Fruit fly (Drosophila melanogaster) S2 (cell line): ENCODE measurements around the gene fz.

Experiments
- CG8478 ChIP-seq: fragments of >200 bp; optimal IDR thresholded peaks from 2 replicates; lab custom pipeline; 2018
- CTCF ChIP-seq, 2 experiments: fragments of >200 bp; optimal IDR thresholded peaks; 2 replicates each; lab custom pipeline; 2018

fz gene

DNA sequence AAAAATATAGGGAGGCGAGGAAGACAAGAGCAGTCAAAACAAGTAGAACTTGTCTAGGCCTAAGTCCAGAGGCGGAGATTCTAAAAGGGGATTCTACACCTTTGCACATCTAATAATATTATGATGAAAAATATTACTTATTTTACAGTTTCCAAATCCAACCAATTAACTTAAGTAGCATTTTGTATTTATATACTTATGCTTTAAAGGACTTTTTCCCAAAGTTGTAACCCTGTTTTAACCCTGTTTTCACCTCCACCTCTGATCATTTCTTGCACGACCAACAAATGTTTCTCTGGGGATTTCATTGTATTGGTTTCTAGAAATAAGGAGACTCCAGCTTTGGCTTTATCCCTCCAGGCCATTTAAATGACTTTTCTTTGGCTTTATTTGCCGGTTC lies 61.7 kb downstream of the fz start:
- TF ChIP-seq CTCF (optimal IDR thresholded peaks at IDR 0.05; lab: Kevin White, UChicago) (no peak), CG8478 (lab: Kevin White, UChicago) (no peak)

dm6 chr3L:14338886-14339285 lies 64.7 kb downstream of the fz start:
- TF ChIP-seq CTCF (optimal IDR thresholded peaks at IDR 0.05; lab: Kevin White, UChicago) (no peak), CG8478 (lab: Kevin White, UChicago) (no peak)

dm6 chr3L:14343344-14343972 lies 69.3 kb downstream of the fz start:
- TF ChIP-seq CG8478 (lab: Kevin White, UChicago), result no peak
- TF ChIP-seq CTCF (optimal IDR thresholded peaks at IDR 0.05; lab: Kevin White, UChicago), result no peak

dm6 chr3L:14346546-14346945 lies 72.4 kb downstream of the fz start:
- TF ChIP-seq CG8478 (lab: Kevin White, UChicago) (no peak), CTCF (optimal IDR thresholded peaks at IDR 0.05; lab: Kevin White, UChicago) (no peak)

dm6 chr3L:14350218-14350617 lies 76.1 kb downstream of the fz start:
- no peak for TF ChIP-seq CTCF (optimal IDR thresholded peaks at IDR 0.05; lab: Kevin White, UChicago)
- TF ChIP-seq CG8478 (lab: Kevin White, UChicago), result no peak

DNA sequence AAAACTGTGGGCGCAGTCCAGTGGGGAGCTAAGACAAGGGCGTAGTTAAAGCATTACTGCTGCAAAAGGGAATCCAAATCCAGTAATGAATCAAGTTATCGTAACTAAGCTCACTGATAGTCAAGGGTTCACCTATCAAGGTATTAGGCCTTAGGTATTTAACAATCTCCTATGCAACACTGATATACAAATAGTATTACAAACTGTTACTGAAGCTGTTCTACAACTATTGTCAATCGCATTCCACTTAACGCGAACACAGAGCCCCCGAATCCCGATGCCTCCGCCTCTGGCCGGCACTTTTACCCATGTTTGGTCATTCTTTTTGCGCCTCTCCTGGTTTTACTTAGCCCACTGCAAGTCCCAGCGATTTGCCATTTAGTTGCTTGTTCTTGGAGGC lies 76.7 kb downstream of the fz start:
- TF ChIP-seq CG8478 (lab: Kevin White, UChicago), result no peak
- TF ChIP-seq CTCF (optimal IDR thresholded peaks at IDR 0.05; lab: Kevin White, UChicago), result no peak

DNA sequence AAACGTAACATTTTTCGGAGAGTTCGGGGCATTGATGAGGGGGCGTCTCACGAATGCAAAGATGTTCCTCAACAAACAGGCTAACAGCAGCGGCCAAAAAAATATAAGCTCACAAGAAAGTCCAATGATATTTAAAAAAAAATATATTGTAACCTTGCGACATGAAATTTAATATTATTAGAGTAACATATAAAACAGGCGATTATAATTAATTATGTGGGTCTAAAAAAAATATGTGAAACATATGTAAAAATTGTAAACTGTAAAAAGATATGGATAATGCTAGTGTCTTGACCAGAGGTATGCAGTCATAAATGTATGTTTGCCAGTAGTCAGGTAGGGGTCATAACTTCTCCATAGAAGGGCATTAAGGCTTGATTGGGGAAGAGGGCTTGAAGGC lies 79.0 kb downstream of the fz start:
- no peak for TF ChIP-seq CG8478 (lab: Kevin White, UChicago)
- no peak for TF ChIP-seq CTCF (optimal IDR thresholded peaks at IDR 0.05; lab: Kevin White, UChicago)

dm6 chr3L:14354285-14355092 lies 80.3 kb downstream of the fz start:
- no peak for TF ChIP-seq CG8478 (lab: Kevin White, UChicago)
- no peak for TF ChIP-seq CTCF (optimal IDR thresholded peaks at IDR 0.05; lab: Kevin White, UChicago)

DNA sequence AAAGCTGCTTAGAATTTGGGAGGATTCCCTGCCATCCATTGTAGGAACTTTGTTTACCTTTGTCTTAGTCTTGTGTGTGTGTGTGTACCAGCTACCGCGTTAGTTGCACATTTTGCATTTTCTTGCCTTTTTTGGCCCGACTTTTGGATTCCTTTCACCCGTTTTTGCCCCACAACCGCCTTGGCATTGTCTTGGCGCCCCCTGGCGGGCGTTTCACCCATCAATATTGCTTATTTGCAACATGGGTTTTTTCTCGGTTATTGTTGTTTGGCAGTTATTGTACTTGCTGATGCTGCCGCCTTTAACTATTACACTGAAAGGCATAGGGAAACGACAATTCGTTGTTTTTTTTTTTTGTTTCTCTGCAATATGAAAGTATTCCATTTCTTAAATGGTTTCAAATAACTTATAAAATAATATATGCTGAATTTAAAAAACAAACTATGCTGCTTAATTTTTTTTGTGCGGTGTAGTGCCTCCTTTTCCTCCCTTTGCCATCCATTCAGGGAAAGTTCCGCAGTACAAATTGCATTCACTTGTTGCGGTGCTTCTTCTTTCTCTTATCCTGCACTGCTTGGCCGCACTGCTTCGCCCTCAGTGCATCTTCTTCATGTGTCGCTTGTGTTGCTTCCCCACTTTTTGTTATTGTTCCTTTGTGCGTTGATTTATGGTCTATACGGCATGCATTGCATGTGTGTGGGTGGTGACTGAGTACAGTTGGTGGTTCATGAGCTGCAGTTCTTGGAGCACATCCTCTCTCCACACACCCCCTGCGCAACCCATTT lies 82.6 kb downstream of the fz start:
- TF ChIP-seq CG8478 (lab: Kevin White, UChicago) (no peak), CTCF (optimal IDR thresholded peaks at IDR 0.05; lab: Kevin White, UChicago) (peak; percentile 69 to 75)

dm6 chr3L:14358899-14359298 lies 84.8 kb downstream of the fz start:
- no peak for TF ChIP-seq CG8478 (lab: Kevin White, UChicago)
- TF ChIP-seq CTCF (optimal IDR thresholded peaks at IDR 0.05; lab: Kevin White, UChicago), result no peak

DNA sequence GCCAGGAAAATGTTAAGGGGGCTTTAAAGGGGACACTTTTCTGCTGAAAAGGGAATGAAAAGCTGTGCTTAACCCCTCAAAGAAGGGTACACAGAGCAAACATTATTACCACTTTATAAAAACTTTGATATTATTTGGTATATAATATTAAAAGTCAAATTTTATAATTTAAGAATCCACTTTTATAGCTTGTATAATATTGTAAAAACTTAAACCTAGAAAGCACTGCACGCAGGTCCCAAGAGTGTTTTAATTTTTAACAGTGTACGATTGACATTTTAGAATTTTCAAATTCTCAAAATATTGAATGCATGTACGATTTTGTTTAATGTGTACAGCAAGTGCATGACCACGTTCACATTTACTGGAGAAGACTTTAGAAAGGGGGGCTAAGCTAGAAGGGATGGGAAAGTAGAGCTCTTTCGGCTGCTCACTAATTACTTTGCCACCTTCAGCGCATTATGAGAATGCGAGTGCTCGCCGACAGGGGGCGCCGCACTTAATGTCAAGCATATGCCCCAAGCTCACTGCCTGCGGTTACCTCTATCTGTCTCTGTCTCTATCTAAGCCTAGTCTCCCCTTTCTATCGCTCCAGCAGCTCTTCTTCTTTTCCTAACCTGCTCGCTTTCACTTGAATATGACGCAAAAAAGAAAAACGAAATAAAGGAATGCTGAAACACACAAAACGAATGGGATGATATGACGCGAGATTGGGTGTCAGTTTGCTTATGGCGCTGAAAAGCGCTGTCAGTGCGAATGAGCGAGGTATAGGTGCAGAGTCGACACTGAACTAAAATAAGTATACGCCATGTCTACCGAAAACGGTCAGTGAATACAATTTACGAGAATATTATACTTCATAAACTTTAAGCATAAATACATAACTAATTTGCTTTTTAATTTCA lies 85.9 kb downstream of the fz start:
- TF ChIP-seq CG8478 (lab: Kevin White, UChicago) (no peak), CTCF (optimal IDR thresholded peaks at IDR 0.05; lab: Kevin White, UChicago) (peak; percentile 72 to 78)

dm6 chr3L:14362028-14362427 lies 87.9 kb downstream of the fz start:
- no peak for TF ChIP-seq CG8478 (lab: Kevin White, UChicago)
- TF ChIP-seq CTCF (optimal IDR thresholded peaks at IDR 0.05; lab: Kevin White, UChicago), result no peak

DNA sequence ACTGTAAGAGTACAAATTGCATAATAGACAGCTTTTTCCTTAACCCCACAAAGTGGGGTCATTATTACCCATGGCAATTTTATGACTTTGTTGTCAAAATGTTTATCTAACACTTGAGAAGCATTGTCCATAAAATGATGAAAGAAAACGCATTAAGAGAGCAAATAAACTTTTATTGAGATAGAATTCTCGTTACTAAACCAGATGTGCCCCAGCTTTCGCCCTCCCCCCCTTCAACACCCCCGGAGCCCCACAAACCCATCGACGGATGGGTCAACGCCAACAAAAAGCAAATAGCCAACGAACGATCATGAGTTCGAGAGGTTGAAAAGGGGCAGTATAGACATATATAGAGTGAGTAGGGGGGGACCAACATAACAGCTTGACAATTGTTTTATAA lies 88.5 kb downstream of the fz start:
- TF ChIP-seq CG8478 (lab: Kevin White, UChicago) (no peak), CTCF (optimal IDR thresholded peaks at IDR 0.05; lab: Kevin White, UChicago) (no peak)
